Worm (Caenorhabditis elegans): Measurements from ENCODE around the gene D2096.13.

DNA sequence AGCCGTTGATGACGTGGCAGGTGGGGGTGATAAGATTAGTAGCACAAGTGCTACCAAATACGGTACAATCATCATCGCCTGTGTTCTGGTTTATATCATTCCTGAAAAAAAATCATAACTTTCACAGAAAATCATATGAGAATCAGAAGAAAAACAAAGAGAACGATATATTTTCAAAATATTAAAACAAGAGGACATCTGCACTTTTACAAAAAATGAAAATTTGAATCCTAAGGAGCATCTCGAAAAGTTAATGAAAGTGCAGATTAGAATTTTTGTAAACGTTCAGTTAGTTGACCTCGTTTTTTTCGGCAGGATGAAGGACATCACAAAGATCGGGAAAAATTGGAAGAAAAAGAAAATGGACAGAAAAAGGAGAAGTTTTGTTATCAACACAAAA, 45.5 kb downstream of the D2096.13 start, which contains the start of gene F35H10.10:
- TF ChIP-seq F26F4.8 (GFP tag; conservative IDR thresholded peaks at IDR 0.05) (no peak), pqm-1 (tag; optimal IDR thresholded peaks at IDR 0.05) (no peak), sdz-12 (GFP tag; optimal IDR thresholded peaks at IDR 0.05) (no peak), nhr-76 (tag; optimal IDR thresholded peaks at IDR 0.05) (no peak), lin-39 (tag; optimal IDR thresholded peaks at IDR 0.05) (no peak), unc-62 (GFP tag; optimal IDR thresholded peaks at IDR 0.05 in 1 of 2) (no peak), unc-62 (tag; optimal IDR thresholded peaks at IDR 0.05) (no peak), mxl-3 (GFP tag; optimal IDR thresholded peaks at IDR 0.05) (no peak), mep-1 (tag; optimal IDR thresholded peaks at IDR 0.05) (no peak), fos-1 (tag; optimal IDR thresholded peaks at IDR 0.05) (no peak), ceh-28 (tag; optimal IDR thresholded peaks at IDR 0.05) (no peak)
